Worm (Caenorhabditis elegans) whole organism, early embryonic: ENCODE data around the gene pgl-3.

Experiments
- B0310.2 ChIP-seq: sonication (generic microtip); optimal IDR thresholded peaks from 2 replicates; lab custom pipeline; 2016; ENCODE audit warnings: mild to moderate bottlenecking, missing genetic modification characterization, missing compliant biosample characterization
- F13C5.2 ChIP-seq: sonication (generic microtip); optimal IDR thresholded peaks from 2 replicates; lab custom pipeline; 2017; ENCODE audit warnings: mild to moderate bottlenecking, missing genetic modification characterization, inconsistent platforms, missing compliant biosample characterization
- aly-1 ChIP-seq: sonication (generic microtip); optimal IDR thresholded peaks from 2 replicates; lab custom pipeline; 2016; ENCODE audit warnings: missing genetic modification characterization, missing compliant biosample characterization
- ama-1 ChIP-seq: fragments of 150-350 bp; optimal IDR thresholded peaks from 2 replicates; lab custom pipeline; 2014
- ceh-13 ChIP-seq: fragments of 200-800 bp; sonication (Bioruptor generic); optimal IDR thresholded peaks from 2 replicates; lab custom pipeline; 2018; ENCODE audit warnings: mild to moderate bottlenecking, missing genetic modification characterization, missing compliant biosample characterization
- ceh-36 ChIP-seq: sonication (generic microtip); optimal IDR thresholded peaks from 2 replicates; lab custom pipeline; 2016; ENCODE audit warnings: missing genetic modification characterization, inconsistent platforms, missing compliant biosample characterization
- ets-7 ChIP-seq: sonication (generic microtip); optimal IDR thresholded peaks from 2 replicates; lab custom pipeline; 2016; ENCODE audit warnings: missing genotype, missing genetic modification characterization, missing compliant biosample characterization
- flt-1 ChIP-seq: fragments of 200-800 bp; sonication (Bioruptor generic); IDR thresholded peaks from 2 replicates; pipeline ENCODE4 v1.3.6; 2022; ENCODE audit warnings: missing genetic modification characterization, missing compliant biosample characterization
- hmbx-1 ChIP-seq: sonication (generic microtip); optimal IDR thresholded peaks from 2 replicates; lab custom pipeline; 2016; ENCODE audit warnings: mild to moderate bottlenecking, missing genetic modification characterization, missing compliant biosample characterization
- hmg-4 ChIP-seq: fragments of 200-800 bp; sonication (Bioruptor generic); optimal IDR thresholded peaks from 2 replicates; lab custom pipeline; 2018; ENCODE audit warnings: mild to moderate bottlenecking, missing genetic modification characterization, missing compliant biosample characterization
- hnd-1 ChIP-seq: sonication (generic microtip); optimal IDR thresholded peaks from 2 replicates; lab custom pipeline; 2016; ENCODE audit warnings: missing genetic modification characterization, missing compliant biosample characterization
- pes-1 ChIP-seq: fragments of 200-800 bp; sonication (Bioruptor generic); IDR thresholded peaks from 2 replicates; pipeline ENCODE4 v1.3.6; 2022; ENCODE audit warnings: missing genetic modification reagents, missing genetic modification characterization, missing compliant biosample characterization
- scrt-1 ChIP-seq: fragments of 200-800 bp; sonication (Bioruptor generic); IDR thresholded peaks from 2 replicates; pipeline ENCODE4 v1.3.6; 2022; ENCODE audit warnings: missing genetic modification characterization, missing compliant biosample characterization
- sea-1 ChIP-seq: fragments of 200-800 bp; sonication (Bioruptor generic); conservative IDR thresholded peaks from 2 replicates; pipeline ENCODE4 v1.3.6; 2022; ENCODE audit warnings: missing genetic modification characterization, missing compliant biosample characterization
- tbx-11 ChIP-seq: fragments of 200-800 bp; sonication (Bioruptor generic); IDR thresholded peaks from 2 replicates; pipeline ENCODE4 v1.3.6; 2022; ENCODE audit warnings: missing genetic modification characterization, missing compliant biosample characterization
- tbx-37 ChIP-seq: fragments of 200-800 bp; sonication (Bioruptor generic); conservative IDR thresholded peaks from 2 replicates; pipeline ENCODE4 v1.3.6; 2022; ENCODE audit warnings: missing genetic modification reagents, missing genetic modification characterization, missing compliant biosample characterization
- tra-4 ChIP-seq: sonication (generic microtip); optimal IDR thresholded peaks from 2 replicates; lab custom pipeline; 2017; ENCODE audit warnings: missing genetic modification characterization, missing compliant biosample characterization

pgl-3 gene

ce11 chrV:4755308-4756029 is at the start of gene pgl-3:
TSS of gene pgl-3 (plus strand) at chrV:4755979.
- TF ChIP-seq ets-7, result no peak
- no peak for TF ChIP-seq flt-1
- TF ChIP-seq B0310.2, result no peak
- no peak for TF ChIP-seq ceh-13
- no peak for TF ChIP-seq hnd-1 (tag; lab: Kevin White, UChicago)
- TF ChIP-seq hmg-4 (GFP tag; lab: Kevin White, UChicago), result no peak
- TF ChIP-seq F13C5.2 (tag; lab: Kevin White, UChicago), result no peak
- no peak for TF ChIP-seq sea-1

DNA sequence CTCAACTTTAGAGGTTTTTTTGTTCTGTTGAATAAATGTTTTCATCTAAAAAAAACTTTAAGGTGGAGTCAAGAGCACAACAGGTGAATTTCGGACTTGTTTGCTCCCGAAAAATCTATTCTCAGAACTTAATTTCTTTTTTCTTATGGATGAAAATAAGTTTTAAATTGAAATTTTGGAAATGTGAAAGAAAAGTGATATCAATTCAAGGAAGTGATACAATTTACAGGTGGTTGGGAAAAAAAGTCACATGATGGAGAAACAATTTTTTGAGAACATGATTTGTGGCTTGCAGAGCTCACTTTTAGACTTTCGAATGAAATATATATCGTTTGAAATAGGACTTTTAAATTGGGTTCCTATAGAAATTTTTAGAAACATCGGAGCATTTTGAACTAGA is 48.1 kb upstream of the pgl-3 start:
- TF ChIP-seq flt-1, result no peak
- no peak for TF ChIP-seq ceh-36 (tag; lab: Kevin White, UChicago)
- TF ChIP-seq ama-1 (lab: Kevin White, UChicago), result no peak
- TF ChIP-seq tra-4 (tag; lab: Kevin White, UChicago), result no peak
- no peak for TF ChIP-seq hmg-4 (GFP tag; lab: Kevin White, UChicago)
- TF ChIP-seq ceh-13, result no peak
- TF ChIP-seq F13C5.2 (tag; lab: Kevin White, UChicago), result no peak
- no peak for TF ChIP-seq sea-1
- TF ChIP-seq aly-1 (tag; lab: Kevin White, UChicago), result no peak
- no peak for TF ChIP-seq B0310.2
- TF ChIP-seq tbx-37 (GFP tag; lab: Robert Waterston, UW), result no peak
- TF ChIP-seq tbx-11 (GFP tag; lab: Robert Waterston, UW), result no peak
- TF ChIP-seq hnd-1 (tag; lab: Kevin White, UChicago), result no peak

DNA sequence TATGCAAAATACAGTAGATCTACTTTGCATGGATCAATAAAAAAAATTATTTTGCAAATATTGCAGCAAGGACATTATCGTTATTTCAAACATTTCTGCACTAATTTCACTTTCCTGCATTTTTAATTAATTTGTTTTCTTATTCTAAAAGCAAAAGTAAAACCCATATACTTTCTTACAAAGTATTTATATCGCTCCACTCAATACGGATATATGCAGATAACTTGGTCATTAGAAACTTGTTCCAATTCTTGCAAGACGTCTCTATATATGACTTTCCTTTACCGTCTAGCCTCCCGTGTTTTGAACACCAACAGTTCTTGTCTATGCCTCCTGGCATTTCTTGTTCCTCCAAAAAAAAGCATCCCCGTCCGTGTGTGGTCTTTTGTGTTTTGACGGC is 45.3 kb upstream of the pgl-3 start, which contains the start of gene oac-24:
oac-24 (plus strand) TSS at position 301 of the 400 bp plus-strand sequence.
- TF ChIP-seq tbx-11 (GFP tag; lab: Robert Waterston, UW) (no peak), pes-1 (GFP tag; lab: Robert Waterston, UW) (no peak), B0310.2 (no peak), flt-1 (no peak), ceh-13 (no peak), ets-7 (no peak), hnd-1 (tag; lab: Kevin White, UChicago) (no peak)

DNA sequence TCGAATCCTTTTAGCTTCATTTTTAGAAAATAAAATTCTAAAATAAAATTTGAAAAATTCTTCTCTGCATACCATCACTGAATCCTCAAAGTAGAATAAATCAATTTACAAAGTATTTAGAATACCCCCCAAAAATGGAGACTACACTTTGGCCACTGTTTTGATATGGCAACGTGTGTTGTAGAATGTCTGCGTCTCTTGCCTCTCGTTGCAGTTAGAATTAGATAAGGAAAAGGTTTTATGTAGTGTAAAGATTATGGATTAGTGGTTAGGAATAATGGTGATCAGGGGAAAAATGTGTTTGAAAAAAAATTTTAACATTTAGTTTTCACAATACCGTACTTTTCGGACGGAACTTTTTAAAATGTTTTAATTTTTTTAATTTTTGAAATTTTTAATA is 35.8 kb upstream of the pgl-3 start, which contains the start of gene prx-6:
prx-6 (minus strand) TSS at position 129 of the 400 bp plus-strand sequence.
- no peak for TF ChIP-seq tbx-37 (GFP tag; lab: Robert Waterston, UW)
- no peak for TF ChIP-seq aly-1 (tag; lab: Kevin White, UChicago)

ce11 chrV:4720884-4721464 is 34.8 kb upstream of the pgl-3 start:
- TF ChIP-seq ceh-13 (no peak), sea-1 (no peak), hmg-4 (GFP tag; lab: Kevin White, UChicago) (no peak), ets-7 (no peak), F13C5.2 (tag; lab: Kevin White, UChicago) (no peak), ceh-36 (tag; lab: Kevin White, UChicago) (no peak), aly-1 (tag; lab: Kevin White, UChicago) (no peak), B0310.2 (no peak)

ce11 chrV:4722314-4722713 is 33.5 kb upstream of the pgl-3 start, which contains the start of gene F39G3.5:
TSS of gene F39G3.5 (plus strand) at chrV:4722614.
- no peak for TF ChIP-seq ets-7

DNA sequence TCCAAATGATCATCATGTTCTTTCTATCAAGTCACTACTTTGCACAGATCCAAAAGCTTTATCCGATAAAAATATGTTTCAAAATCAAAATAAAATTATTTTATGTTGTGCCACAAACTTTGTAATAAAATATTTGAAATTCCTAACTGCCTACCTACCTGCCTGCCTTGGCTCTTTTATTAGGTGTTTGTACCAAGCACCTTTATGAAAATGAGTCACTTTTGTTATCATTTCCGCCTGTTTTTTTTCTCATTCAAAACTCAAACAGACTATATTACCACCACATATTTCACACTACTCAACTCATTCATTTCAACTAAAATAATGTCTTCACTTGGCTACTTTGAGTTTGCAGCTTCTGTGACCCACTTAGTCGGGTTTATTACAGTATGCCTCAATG is 31.3 kb upstream of the pgl-3 start, which contains the start of gene F39G3.4:
F39G3.4 (plus strand) TSS at position 301 of the 400 bp plus-strand sequence.
- TF ChIP-seq ama-1 (lab: Kevin White, UChicago) (no peak), hmg-4 (GFP tag; lab: Kevin White, UChicago) (no peak), F13C5.2 (tag; lab: Kevin White, UChicago) (no peak), sea-1 (no peak), scrt-1 (GFP tag; lab: Robert Waterston, UW) (no peak), aly-1 (tag; lab: Kevin White, UChicago) (no peak), ceh-13 (no peak), hnd-1 (tag; lab: Kevin White, UChicago) (no peak), hmbx-1 (tag; lab: Kevin White, UChicago) (no peak), B0310.2 (no peak), tra-4 (tag; lab: Kevin White, UChicago) (no peak), pes-1 (GFP tag; lab: Robert Waterston, UW) (no peak), ets-7 (no peak), tbx-11 (GFP tag; lab: Robert Waterston, UW) (no peak), flt-1 (no peak), tbx-37 (GFP tag; lab: Robert Waterston, UW) (no peak), ceh-36 (tag; lab: Kevin White, UChicago) (no peak)

ce11 chrV:4730075-4730474 is 25.7 kb upstream of the pgl-3 start, which contains the start of gene tig-2:
TSS of gene tig-2 (minus strand) at chrV:4730161.
- TF ChIP-seq sea-1 (no peak), hmbx-1 (tag; lab: Kevin White, UChicago) (no peak), tbx-11 (GFP tag; lab: Robert Waterston, UW) (no peak), flt-1 (no peak), B0310.2 (no peak)
